Worm (Caenorhabditis elegans) whole organism, young adult: Measurements from ENCODE around the gene pmp-2.

Source experiments
- F57A8.1 ChIP-seq: fragments of 200-800 bp; sonication (Bioruptor generic); optimal IDR thresholded peaks from 2 replicates; lab custom pipeline; 2018; ENCODE audit warnings: mild to moderate bottlenecking, missing genetic modification characterization, moderate library complexity, missing compliant biosample characterization
- Y79H2A.3 ChIP-seq: fragments of 200-800 bp; sonication (Bioruptor generic); conservative IDR thresholded peaks from 2 replicates; pipeline ENCODE4 v1.3.6; 2022; ENCODE audit warnings: missing genetic modification reagents, missing genetic modification characterization, missing compliant biosample characterization
- ZK185.1 ChIP-seq: sonication (generic microtip); optimal IDR thresholded peaks from 2 replicates; lab custom pipeline; 2016; ENCODE audit warnings: mild to moderate bottlenecking, missing genetic modification characterization, missing compliant biosample characterization; ENCODE audit not compliant: poor library complexity, severe bottlenecking
- ccch-3 ChIP-seq: fragments of 200-800 bp; sonication (Bioruptor generic); optimal IDR thresholded peaks from 2 replicates; lab custom pipeline; 2018; ENCODE audit warnings: mild to moderate bottlenecking, missing genetic modification characterization, missing compliant biosample characterization
- ceh-40 ChIP-seq: fragments of 200-800 bp; sonication (Bioruptor generic); IDR thresholded peaks from 2 replicates; pipeline ENCODE4 v1.3.6; 2022; ENCODE audit warnings: missing genetic modification characterization, missing compliant biosample characterization
- ceh-79 ChIP-seq: sonication (generic microtip); optimal IDR thresholded peaks from 2 replicates; lab custom pipeline; 2017; ENCODE audit warnings: mild to moderate bottlenecking, missing genetic modification characterization, missing compliant biosample characterization
- hlh-12 ChIP-seq: sonication (generic microtip); optimal IDR thresholded peaks from 2 replicates; lab custom pipeline; 2016; ENCODE audit warnings: missing genetic modification characterization, missing compliant biosample characterization
- let-607 ChIP-seq, 2 experiments: fragments of 200-800 bp in 1 of 2; sonication (Bioruptor generic) in 1 of 2; sonication (generic microtip) in 1 of 2; optimal IDR thresholded peaks; 2 replicates each; lab custom pipeline; 2016 to 2018; ENCODE audit warnings: mild to moderate bottlenecking in 2 of 2, missing compliant biosample characterization in 2 of 2, missing genetic modification characterization in 2 of 2, moderate library complexity in 2 of 2, missing genotype in 1 of 2
- nhr-27 ChIP-seq: fragments of 200-800 bp; sonication (Bioruptor generic); optimal IDR thresholded peaks from 2 replicates; lab custom pipeline; 2018; ENCODE audit warnings: mild to moderate bottlenecking, missing genetic modification characterization, moderate library complexity, missing compliant biosample characterization
- sea-2 ChIP-seq: fragments of 200-800 bp; sonication (Bioruptor generic); IDR thresholded peaks from 2 replicates; pipeline ENCODE4 v1.3.6; 2022; ENCODE audit warnings: missing genetic modification characterization, missing compliant biosample characterization
- unc-62 ChIP-seq: fragments of 150-350 bp; optimal IDR thresholded peaks from 2 replicates; lab custom pipeline; 2014; ENCODE audit warnings: missing biosample characterization, missing genetic modification reagents, missing genetic modification characterization
- ztf-18 ChIP-seq: sonication (generic microtip); optimal IDR thresholded peaks from 2 replicates; lab custom pipeline; 2016; ENCODE audit warnings: missing genotype, mild to moderate bottlenecking, missing genetic modification characterization, missing compliant biosample characterization

DNA sequence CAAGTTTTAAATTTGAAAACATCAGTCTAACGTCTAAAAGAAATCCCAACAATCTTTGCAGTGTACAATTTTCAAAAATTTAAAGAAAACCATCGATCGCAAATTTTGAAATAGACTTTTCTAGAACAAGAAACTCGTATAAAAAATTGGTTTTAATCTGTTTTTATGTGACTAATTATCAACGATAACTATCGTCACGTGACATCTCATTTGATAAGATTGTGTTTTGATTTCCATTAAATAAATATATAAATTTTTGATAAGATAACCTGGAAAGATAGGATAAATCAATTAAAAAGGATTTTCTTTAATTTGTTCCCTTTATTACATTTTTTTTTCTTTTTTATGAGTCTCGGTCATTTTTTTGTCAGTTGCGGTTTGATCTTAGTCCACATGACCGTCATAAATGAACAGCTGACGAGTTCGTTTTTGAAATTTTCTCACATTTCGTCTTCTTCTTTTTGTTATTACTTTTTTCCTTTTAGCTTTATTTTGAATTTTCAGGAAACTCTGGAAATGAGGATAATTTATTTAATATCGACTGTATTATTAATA is 22.0 kb upstream of the pmp-2 start, which contains the start of gene asm-1:
- TF ChIP-seq unc-62 (GFP tag; lab: Kevin White, UChicago) = no peak
- TF ChIP-seq sea-2 (GFP tag; lab: Robert Waterston, UW) = no peak
- no peak for TF ChIP-seq ceh-79
- TF ChIP-seq F57A8.1 (GFP tag; lab: Kevin White, UChicago) = no peak
- no peak for TF ChIP-seq ZK185.1 (tag; lab: Kevin White, UChicago)
- TF ChIP-seq ceh-40 (GFP tag; lab: Robert Waterston, UW) = no peak
- TF ChIP-seq ccch-3 (GFP tag; lab: Kevin White, UChicago) = no peak
- TF ChIP-seq let-607 (tag; optimal IDR thresholded peaks at IDR 0.05; lab: Kevin White, UChicago) = no peak
- TF ChIP-seq Y79H2A.3 = no peak
- TF ChIP-seq ztf-18 = no peak
- no peak for TF ChIP-seq hlh-12
- TF ChIP-seq nhr-27 = no peak
